Worm (Caenorhabditis elegans) whole organism, L1 larva: ENCODE data around the gene dsc-1.

ENCODE experiments used
- F16B12.6 ChIP-seq: fragments of 150-350 bp; optimal IDR thresholded peaks from 2 replicates; lab custom pipeline; 2014; ENCODE audit warnings: missing biosample characterization, missing genetic modification characterization
- aha-1 ChIP-seq: fragments of 150-350 bp; optimal IDR thresholded peaks from 2 replicates; lab custom pipeline; 2014; ENCODE audit warnings: missing biosample characterization, missing genetic modification characterization
- alr-1 ChIP-seq: fragments of 200-800 bp; sonication (Bioruptor generic); optimal IDR thresholded peaks from 2 replicates; lab custom pipeline; 2018; ENCODE audit warnings: borderline replicate concordance, mild to moderate bottlenecking, missing genetic modification characterization, missing compliant biosample characterization
- aly-2 ChIP-seq: fragments of 150-350 bp; optimal IDR thresholded peaks from 2 replicates; lab custom pipeline; 2014; ENCODE audit warnings: missing biosample characterization, missing genetic modification characterization
- ceh-8 ChIP-seq: fragments of 200-800 bp; sonication (Bioruptor generic); optimal IDR thresholded peaks from 2 replicates; lab custom pipeline; 2018; ENCODE audit warnings: mild to moderate bottlenecking, missing genetic modification characterization, moderate library complexity, missing compliant biosample characterization
- ceh-82 ChIP-seq, 3 experiments: fragments of 150-350 bp in 1 of 3; sonication (generic microtip) in 2 of 3; optimal IDR thresholded peaks; 2 replicates each; lab custom pipeline; 2014 to 2017; ENCODE audit warnings: missing biosample characterization in 3 of 3, missing genetic modification characterization in 3 of 3
- ceh-88 ChIP-seq: fragments of 200-800 bp; sonication (Bioruptor generic); IDR thresholded peaks from 2 replicates; pipeline ENCODE4 v1.3.6; 2022; ENCODE audit warnings: missing genetic modification characterization, missing compliant biosample characterization
- ceh-90 ChIP-seq: sonication (generic microtip); optimal IDR thresholded peaks from 2 replicates; lab custom pipeline; 2016; ENCODE audit warnings: missing genetic modification characterization, missing compliant biosample characterization
- efl-1 ChIP-seq, 4 experiments: fragments of 150-350 bp; optimal IDR thresholded peaks in 3 of 4; peaks in 1 of 4; 1 replicate in 1 of 4; 2 replicates in 3 of 4; lab custom pipeline; 2014; ENCODE audit warnings: missing biosample characterization in 2 of 4, missing genetic modification characterization in 2 of 4, missing genetic modification reagents in 2 of 4
- egl-27 ChIP-seq, 2 experiments: fragments of 150-350 bp in 1 of 2; sonication (generic microtip); optimal IDR thresholded peaks; 3 replicates each; lab custom pipeline; 2017 to 2018; ENCODE audit warnings: missing biosample characterization in 2 of 2, missing genetic modification characterization in 2 of 2, missing genetic modification reagents in 2 of 2
- elt-3 ChIP-seq, 6 experiments: fragments of 150-350 bp in 1 of 6; sonication (generic microtip); optimal IDR thresholded peaks; 2 replicates each; lab custom pipeline; 2017 to 2018; ENCODE audit warnings: missing biosample characterization in 6 of 6, missing genetic modification characterization in 6 of 6, inconsistent platforms in 1 of 6
- fkh-4 ChIP-seq: sonication (generic microtip); optimal IDR thresholded peaks from 2 replicates; lab custom pipeline; 2016; ENCODE audit warnings: missing compliant biosample characterization, missing genetic modification characterization, borderline replicate concordance
- fos-1 ChIP-seq: fragments of 150-350 bp; optimal IDR thresholded peaks from 2 replicates; lab custom pipeline; 2014; ENCODE audit warnings: missing biosample characterization, missing genetic modification characterization
- grh-1 ChIP-seq: fragments of 200-800 bp; sonication (Bioruptor generic); IDR thresholded peaks from 2 replicates; pipeline ENCODE4 v1.3.6; 2022; ENCODE audit warnings: missing genetic modification reagents, missing genetic modification characterization, missing compliant biosample characterization
- hlh-17 ChIP-seq: fragments of 200-800 bp; sonication (Bioruptor generic); optimal IDR thresholded peaks from 2 replicates; lab custom pipeline; 2018; ENCODE audit warnings: missing genetic modification characterization, mild to moderate bottlenecking, missing compliant biosample characterization, moderate library complexity, borderline replicate concordance
- hlh-4 ChIP-seq: sonication (generic microtip); optimal IDR thresholded peaks from 2 replicates; lab custom pipeline; 2016; ENCODE audit warnings: mild to moderate bottlenecking, missing genetic modification characterization, missing compliant biosample characterization
- irx-1 ChIP-seq: sonication (generic microtip); optimal IDR thresholded peaks from 2 replicates; lab custom pipeline; 2016; ENCODE audit warnings: missing genetic modification characterization, missing compliant biosample characterization
- lin-13 ChIP-seq: fragments of 150-350 bp; optimal IDR thresholded peaks from 2 replicates; lab custom pipeline; 2014; ENCODE audit warnings: missing biosample characterization, missing genetic modification reagents, missing genetic modification characterization
- lin-14 ChIP-seq: fragments of 200-800 bp; sonication (Bioruptor generic); optimal IDR thresholded peaks from 2 replicates; lab custom pipeline; 2018; ENCODE audit warnings: mild to moderate bottlenecking, missing genetic modification characterization, moderate library complexity, missing compliant biosample characterization
- lin-15B ChIP-seq: fragments of 150-350 bp; sonication (generic microtip); optimal IDR thresholded peaks from 3 replicates; lab custom pipeline; 2014; ENCODE audit warnings: missing biosample characterization, missing genetic modification characterization
- lin-35 ChIP-seq, 2 experiments: fragments of 150-350 bp; optimal IDR thresholded peaks; 2 replicates each; lab custom pipeline; 2014; ENCODE audit warnings: missing biosample characterization in 2 of 2, missing genetic modification characterization in 2 of 2, missing genetic modification reagents in 2 of 2
- lir-3 ChIP-seq: sonication (generic microtip); optimal IDR thresholded peaks from 2 replicates; lab custom pipeline; 2016; ENCODE audit warnings: mild to moderate bottlenecking, missing genetic modification characterization, moderate library complexity, missing compliant biosample characterization; ENCODE audit not compliant: poor library complexity
- mef-2 ChIP-seq: fragments of 150-350 bp; optimal IDR thresholded peaks from 2 replicates; lab custom pipeline; 2014; ENCODE audit warnings: missing biosample characterization, missing genetic modification characterization
- nhr-11 ChIP-seq: fragments of 150-350 bp; optimal IDR thresholded peaks from 2 replicates; lab custom pipeline; 2014; ENCODE audit warnings: missing biosample characterization, missing genetic modification characterization
- nhr-12 ChIP-seq: sonication (generic microtip); optimal IDR thresholded peaks from 2 replicates; lab custom pipeline; 2017; ENCODE audit warnings: missing biosample characterization, missing genetic modification characterization
- nhr-20 ChIP-seq: sonication (generic microtip); optimal IDR thresholded peaks from 2 replicates; lab custom pipeline; 2016; ENCODE audit warnings: mild to moderate bottlenecking, missing genetic modification characterization, missing compliant biosample characterization
- nhr-71 ChIP-seq: sonication (generic microtip); optimal IDR thresholded peaks from 2 replicates; lab custom pipeline; 2016; ENCODE audit warnings: mild to moderate bottlenecking, missing genetic modification characterization, moderate library complexity, missing compliant biosample characterization
- nhr-76 ChIP-seq: sonication (generic microtip); optimal IDR thresholded peaks from 2 replicates; lab custom pipeline; 2017; ENCODE audit warnings: missing biosample characterization, missing genetic modification characterization
- nhr-77 ChIP-seq: fragments of 150-350 bp; optimal IDR thresholded peaks from 2 replicates; lab custom pipeline; 2014; ENCODE audit warnings: missing biosample characterization, missing genetic modification characterization
- nhr-84 ChIP-seq: sonication (generic microtip); optimal IDR thresholded peaks from 2 replicates; lab custom pipeline; 2017; ENCODE audit warnings: missing biosample characterization, missing genetic modification characterization
- nhr-85 ChIP-seq: sonication (generic microtip); peaks from one replicate; lab custom pipeline; 2016; ENCODE audit warnings: missing genetic modification characterization, inconsistent platforms, missing compliant biosample characterization
- nhr-90 ChIP-seq: sonication (generic microtip); optimal IDR thresholded peaks from 2 replicates; lab custom pipeline; 2016; ENCODE audit warnings: mild to moderate bottlenecking, missing genetic modification characterization, missing compliant biosample characterization; ENCODE audit not compliant: poor library complexity
- pag-3 ChIP-seq: sonication (generic microtip); optimal IDR thresholded peaks from 2 replicates; lab custom pipeline; 2017; ENCODE audit warnings: missing genetic modification characterization, mild to moderate bottlenecking, missing compliant biosample characterization, antibody characterized with exemption, borderline replicate concordance; ENCODE audit not compliant: insufficient read depth
- rnt-1 ChIP-seq: sonication (generic microtip); optimal IDR thresholded peaks from 2 replicates; lab custom pipeline; 2016; ENCODE audit warnings: mild to moderate bottlenecking, missing genetic modification characterization, moderate library complexity, missing compliant biosample characterization
- snpc-4 ChIP-seq: fragments of 150-350 bp; optimal IDR thresholded peaks from 2 replicates; lab custom pipeline; 2014; ENCODE audit warnings: missing biosample characterization, missing genetic modification characterization
- snu-23 ChIP-seq: sonication (generic microtip); optimal IDR thresholded peaks from 2 replicates; lab custom pipeline; 2016; ENCODE audit warnings: missing genetic modification characterization, missing compliant biosample characterization
- sox-4 ChIP-seq: sonication (generic microtip); optimal IDR thresholded peaks from 2 replicates; lab custom pipeline; 2016; ENCODE audit warnings: missing genetic modification characterization, missing compliant biosample characterization
- swsn-7 ChIP-seq: sonication (generic microtip); optimal IDR thresholded peaks from 2 replicates; lab custom pipeline; 2016; ENCODE audit warnings: missing genetic modification characterization, missing compliant biosample characterization
- tbx-2 ChIP-seq: sonication (generic microtip); optimal IDR thresholded peaks from 2 replicates; lab custom pipeline; 2016; ENCODE audit warnings: missing genetic modification characterization, missing compliant biosample characterization
- unc-130 ChIP-seq: fragments of 150-350 bp; optimal IDR thresholded peaks from 2 replicates; lab custom pipeline; 2017; ENCODE audit warnings: missing biosample characterization, missing genetic modification characterization, inconsistent platforms
- ztf-11 ChIP-seq, 2 experiments: sonication (generic microtip); optimal IDR thresholded peaks; 2 replicates each; lab custom pipeline; 2016 to 2017; ENCODE audit warnings: missing genetic modification characterization in 2 of 2, missing biosample characterization in 1 of 2, missing compliant biosample characterization in 1 of 2
- ztf-4 ChIP-seq: fragments of 150-350 bp; optimal IDR thresholded peaks from 2 replicates; lab custom pipeline; 2014; ENCODE audit warnings: missing biosample characterization, missing genetic modification characterization

dsc-1 gene

ce11 chrX:15076909-15077308, 42.3 kb upstream of the dsc-1 start:
- TF ChIP-seq nhr-84 (tag; lab: Kevin White, UChicago) (no peak), egl-27 (tag; optimal IDR thresholded peaks at IDR 0.05; lab: Kevin White, UChicago) (no peak), lin-35 (GFP tag; optimal IDR thresholded peaks at IDR 0.05; lab: Kevin White, UChicago) (peak in 1 of 2 experiments; percentile 22), ceh-88 (GFP tag; lab: Robert Waterston, UW) (no peak), ztf-4 (tag; lab: Kevin White, UChicago) (no peak)

DNA sequence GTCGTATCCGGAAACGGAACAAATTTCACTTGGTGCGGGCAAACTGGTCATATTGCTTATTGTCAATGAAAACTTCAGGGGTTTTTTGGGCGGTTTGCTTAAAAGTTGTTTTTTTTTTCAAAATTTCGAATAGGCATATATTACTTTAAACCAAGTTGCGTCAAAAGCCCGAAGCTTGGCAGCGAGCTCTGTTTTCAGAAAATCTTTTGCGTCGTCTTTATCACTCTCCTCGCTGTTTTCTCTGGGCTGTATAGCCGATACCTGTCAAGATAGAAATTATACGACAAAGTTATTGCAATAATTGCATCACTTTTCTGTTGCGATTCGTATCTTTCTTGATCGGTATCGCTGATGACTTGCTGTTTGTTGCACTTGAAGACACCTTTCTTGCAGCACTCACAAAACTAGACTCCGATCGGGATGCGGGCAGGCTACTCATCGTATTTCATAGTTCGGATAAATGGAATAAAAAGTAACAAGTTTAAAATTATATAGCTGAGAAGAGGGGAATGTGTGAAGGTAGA, 41.5 kb upstream of the dsc-1 start, which contains the start of the genes H40L08.3 and H40L08.9:
TSS of gene H40L08.3 (minus strand) at position 51 of the 524 bp plus-strand sequence.
TSS of gene H40L08.9 (minus strand) at position 439 of the 524 bp plus-strand sequence.
- TF ChIP-seq nhr-71 (tag; lab: Kevin White, UChicago) = peak; percentile 4
- peak; percentile 47 for TF ChIP-seq nhr-20 (tag; lab: Kevin White, UChicago)
- TF ChIP-seq ztf-4 (tag; lab: Kevin White, UChicago) = no peak
- TF ChIP-seq pag-3 (tag; lab: Kevin White, UChicago) = no peak
- peak; percentile 72 for TF ChIP-seq nhr-85 (tag; lab: Kevin White, UChicago)
- TF ChIP-seq rnt-1 (tag; lab: Kevin White, UChicago) = peak; percentile 3
- TF ChIP-seq lin-14 = peak; percentile 21
- TF ChIP-seq elt-3 (tag; optimal IDR thresholded peaks at IDR 0.05; lab: Kevin White, UChicago) = peak in 2 of 6 experiments; percentile 31 to 35
- TF ChIP-seq nhr-76 = no peak

DNA sequence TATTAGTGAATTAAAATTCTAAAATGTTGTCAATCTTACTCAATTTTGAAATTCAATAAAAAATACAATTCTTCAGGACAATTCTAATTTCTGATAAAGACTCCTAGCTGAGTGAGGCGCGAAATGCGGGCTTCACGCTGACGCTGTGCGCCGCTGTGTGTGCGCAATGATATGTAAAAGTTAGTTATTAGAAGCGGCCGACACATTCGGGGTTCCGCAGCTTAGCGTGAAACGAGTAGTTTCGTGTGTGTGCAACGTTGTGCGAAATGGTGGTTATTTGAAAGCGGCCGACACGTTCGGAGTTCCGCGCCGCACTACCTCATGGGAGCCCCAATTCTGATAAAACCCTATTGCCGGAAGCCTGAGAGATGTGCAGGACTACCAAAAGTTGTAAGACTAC, 40.5 kb upstream of the dsc-1 start:
- TF ChIP-seq snpc-4 = peak; percentile 11
- no peak for TF ChIP-seq grh-1 (GFP tag; lab: Robert Waterston, UW)
- peak; percentile 9 for TF ChIP-seq nhr-85 (tag; lab: Kevin White, UChicago)
- TF ChIP-seq efl-1 (optimal IDR thresholded peaks at IDR 0.05; lab: Kevin White, UChicago) = no peak
- TF ChIP-seq efl-1 (GFP tag; optimal IDR thresholded peaks at IDR 0.05 in 1 of 2; lab: Kevin White, UChicago) = peak in 1 of 2 experiments; percentile 53

DNA sequence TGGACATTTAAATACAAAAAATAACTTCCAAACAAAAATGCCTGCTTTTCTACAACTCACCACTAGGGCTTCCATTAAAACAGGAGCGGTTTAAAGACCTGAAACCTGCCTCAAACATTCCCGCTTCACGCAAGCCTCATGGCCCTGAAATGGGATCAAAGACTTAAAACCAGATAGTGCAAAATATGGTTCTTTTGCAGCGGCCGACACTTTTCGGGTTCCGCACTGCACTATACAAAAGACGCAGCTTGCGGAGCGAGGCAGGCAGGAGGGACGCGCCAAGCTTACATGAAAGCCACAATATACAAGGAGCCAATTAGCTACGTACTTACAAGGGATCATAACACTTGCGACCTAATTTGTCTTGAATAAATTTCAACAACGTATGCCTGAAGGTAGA, 38.8 kb upstream of the dsc-1 start:
- TF ChIP-seq tbx-2 (tag; lab: Kevin White, UChicago) = no peak
- TF ChIP-seq snpc-4 = peak; percentile 34
- TF ChIP-seq lir-3 (tag; lab: Kevin White, UChicago) = no peak

ce11 chrX:15072877-15073276, 38.2 kb upstream of the dsc-1 start:
- TF ChIP-seq pag-3 (tag; lab: Kevin White, UChicago) = no peak
- no peak for TF ChIP-seq nhr-12 (tag; lab: Kevin White, UChicago)
- no peak for TF ChIP-seq mef-2 (tag; lab: Kevin White, UChicago)
- no peak for TF ChIP-seq lin-15B (tag; lab: Kevin White, UChicago)
- no peak for TF ChIP-seq hlh-17 (GFP tag; lab: Kevin White, UChicago)
- no peak for TF ChIP-seq fkh-4 (tag; lab: Kevin White, UChicago)
- TF ChIP-seq aha-1 = no peak
- TF ChIP-seq unc-130 (tag; lab: Kevin White, UChicago) = peak; percentile 28
- TF ChIP-seq nhr-20 (tag; lab: Kevin White, UChicago) = peak; percentile 81
- peak in 2 of 6 experiments; percentile 71 to 72 for TF ChIP-seq elt-3 (tag; optimal IDR thresholded peaks at IDR 0.05; lab: Kevin White, UChicago)
- no peak for TF ChIP-seq aly-2 (tag; lab: Kevin White, UChicago)
- TF ChIP-seq lin-13 (GFP tag; lab: Kevin White, UChicago) = no peak
- no peak for TF ChIP-seq ceh-90 (tag; lab: Kevin White, UChicago)
- TF ChIP-seq fos-1 = no peak
- TF ChIP-seq nhr-90 = peak; percentile 74
- TF ChIP-seq sox-4 (tag; lab: Kevin White, UChicago) = no peak
- TF ChIP-seq hlh-4 (tag; lab: Kevin White, UChicago) = no peak
- no peak for TF ChIP-seq ztf-4 (tag; lab: Kevin White, UChicago)
- TF ChIP-seq swsn-7 (tag; lab: Kevin White, UChicago) = no peak
- TF ChIP-seq nhr-77 = no peak
- TF ChIP-seq irx-1 (tag; lab: Kevin White, UChicago) = no peak
- peak in 1 of 2 experiments; percentile 35 for TF ChIP-seq lin-35 (GFP tag; optimal IDR thresholded peaks at IDR 0.05; lab: Kevin White, UChicago)
- no peak for TF ChIP-seq ztf-11 (tag; optimal IDR thresholded peaks at IDR 0.05; lab: Kevin White, UChicago)
- no peak for TF ChIP-seq ceh-8 (GFP tag; lab: Kevin White, UChicago)
- no peak for TF ChIP-seq ceh-88 (GFP tag; lab: Robert Waterston, UW)
- no peak for TF ChIP-seq nhr-11 (tag; lab: Kevin White, UChicago)
- TF ChIP-seq alr-1 (tag; lab: Kevin White, UChicago) = no peak
- no peak for TF ChIP-seq F16B12.6 (tag; lab: Kevin White, UChicago)
- no peak for TF ChIP-seq ceh-82 (tag; optimal IDR thresholded peaks at IDR 0.05; lab: Kevin White, UChicago)
- TF ChIP-seq tbx-2 (tag; lab: Kevin White, UChicago) = peak; percentile 69
- TF ChIP-seq snu-23 (GFP tag; lab: Kevin White, UChicago) = peak; percentile 67
